Worm (Caenorhabditis elegans): Measurements from ENCODE around the gene C53A3.3.

ce11 chrV:5713510-5713909 lies 42.8 kb upstream of the C53A3.3 start:
- TF ChIP-seq zag-1 (tag; optimal IDR thresholded peaks at IDR 0.05) (no peak), ceh-16 (tag; optimal IDR thresholded peaks at IDR 0.05) (no peak), ceh-9 (tag; optimal IDR thresholded peaks at IDR 0.05) (no peak), nhr-43 (tag; optimal IDR thresholded peaks at IDR 0.05; ENCODE audit: poor library complexity, severe bottlenecking) (no peak), lsy-12 (tag; optimal IDR thresholded peaks at IDR 0.05) (no peak)

Measured in whole organism, L3 larva.